Fruit fly (Drosophila melanogaster): Measurements from ENCODE around the gene GstD8.

dm6 chr3R:12401672-12402296 is 22.0 kb downstream of the GstD8 start, which contains the start of gene DNAlig3:
- peak; percentile 84 for TF ChIP-seq insv (optimal IDR thresholded peaks at IDR 0.05)
- TF ChIP-seq psq (optimal IDR thresholded peaks at IDR 0.05): no peak
